Fruit fly (Drosophila melanogaster) whole organism, embryonic: ENCODE results near the gene CG12123.

Experiments used
- B-H2 ChIP-seq: fragments of 200-800 bp; sonication (Bioruptor generic); optimal IDR thresholded peaks from 2 replicates; lab custom pipeline; 2018; ENCODE audit warnings: missing biosample characterization, mild to moderate bottlenecking, missing genetic modification characterization
- CG10321 ChIP-seq: fragments of 200-800 bp; sonication (Bioruptor generic); IDR thresholded peaks from 2 replicates; pipeline ENCODE4 v1.3.6; 2022; ENCODE audit warnings: missing biosample characterization, missing genetic modification characterization
- CG10959 ChIP-seq: fragments of 200-800 bp; sonication (Bioruptor generic); IDR thresholded peaks from 2 replicates; pipeline ENCODE4 v1.3.6; 2022; ENCODE audit warnings: missing biosample characterization, missing genetic modification characterization
- CG11560 ChIP-seq: fragments of 200-800 bp; sonication (Bioruptor generic); IDR thresholded peaks from 3 replicates; pipeline ENCODE4 v1.3.6; 2022; ENCODE audit warnings: missing biosample characterization, missing genetic modification characterization
- CG12299 ChIP-seq: fragments of 200-800 bp; sonication (Bioruptor generic); optimal IDR thresholded peaks from 2 replicates; lab custom pipeline; 2018; ENCODE audit warnings: missing biosample characterization, mild to moderate bottlenecking, missing genetic modification characterization
- CG15479 ChIP-seq: fragments of 200-800 bp; sonication (Bioruptor generic); optimal IDR thresholded peaks from 3 replicates; lab custom pipeline; 2019; ENCODE audit warnings: missing biosample characterization, mild to moderate bottlenecking, missing genetic modification characterization, moderate library complexity
- CG16779 ChIP-seq: fragments of 200-800 bp; sonication (Bioruptor generic); IDR thresholded peaks from 2 replicates; pipeline ENCODE4 v1.3.6; 2022; ENCODE audit warnings: missing biosample characterization, missing genetic modification characterization
- CG17328 ChIP-seq: fragments of 200-800 bp; sonication (Bioruptor generic); IDR thresholded peaks from 2 replicates; pipeline ENCODE4 v1.3.6; 2022; ENCODE audit warnings: missing biosample characterization, missing genetic modification characterization
- CG17568 ChIP-seq: fragments of 200-800 bp; sonication (Bioruptor generic); optimal IDR thresholded peaks from 2 replicates; lab custom pipeline; 2018; ENCODE audit warnings: missing biosample characterization, mild to moderate bottlenecking, missing genetic modification characterization, moderate library complexity
- CG2199 ChIP-seq: fragments of 200-800 bp; sonication (Bioruptor generic); IDR thresholded peaks from 3 replicates; pipeline ENCODE4 v1.3.6; 2022; ENCODE audit warnings: missing biosample characterization, missing genetic modification characterization
- CG30020 ChIP-seq: fragments of 200-800 bp; optimal IDR thresholded peaks from 2 replicates; lab custom pipeline; 2019; ENCODE audit warnings: missing biosample characterization, mild to moderate bottlenecking, missing genetic modification characterization, moderate library complexity
- CG3281 ChIP-seq: fragments of 200-800 bp; sonication (Bioruptor generic); optimal IDR thresholded peaks from 3 replicates; lab custom pipeline; 2017; ENCODE audit warnings: missing biosample characterization, mild to moderate bottlenecking, missing genetic modification characterization
- CG4328 ChIP-seq: fragments of 200-800 bp; sonication (Bioruptor generic); optimal IDR thresholded peaks from 3 replicates; lab custom pipeline; 2017; ENCODE audit warnings: missing biosample characterization, missing genetic modification reagents, missing genetic modification characterization
- CG5953 ChIP-seq: fragments of 200-800 bp; sonication (Bioruptor generic); IDR thresholded peaks from 2 replicates; pipeline ENCODE4 v1.3.6; 2022; ENCODE audit warnings: missing biosample characterization, missing genetic modification characterization
- CG6813 ChIP-seq: fragments of 200-800 bp; sonication (Bioruptor generic); optimal IDR thresholded peaks from 2 replicates; lab custom pipeline; 2017; ENCODE audit warnings: missing biosample characterization, missing genetic modification characterization, mild to moderate bottlenecking, moderate library complexity, missing genetic modification reagents
- CG7271 ChIP-seq: fragments of 200-800 bp; sonication (Bioruptor generic); optimal IDR thresholded peaks from 2 replicates; lab custom pipeline; 2018; ENCODE audit warnings: missing biosample characterization, mild to moderate bottlenecking, missing genetic modification characterization, moderate library complexity
- CG7357 ChIP-seq: fragments of 200-800 bp; sonication (Bioruptor generic); IDR thresholded peaks from 3 replicates; pipeline ENCODE4 v1.3.6; 2022; ENCODE audit warnings: missing biosample characterization, missing genetic modification characterization
- CG8765 ChIP-seq: fragments of 200-800 bp; sonication (Bioruptor generic); IDR thresholded peaks from 2 replicates; pipeline ENCODE4 v1.3.6; 2022; ENCODE audit warnings: missing biosample characterization, missing genetic modification characterization
- CTCF ChIP-seq: fragments of 200-800 bp; sonication (Bioruptor generic); optimal IDR thresholded peaks from 2 replicates; lab custom pipeline; 2017; ENCODE audit warnings: missing biosample characterization, mild to moderate bottlenecking, missing genetic modification characterization, moderate library complexity
- CoRest ChIP-seq: fragments of 200-800 bp; sonication (Bioruptor generic); optimal IDR thresholded peaks from 3 replicates; lab custom pipeline; 2018; ENCODE audit warnings: missing biosample characterization, mild to moderate bottlenecking, missing genetic modification characterization, moderate library complexity
- Dbx ChIP-seq: fragments of 200-800 bp; sonication (Bioruptor generic); IDR thresholded peaks from 3 replicates; pipeline ENCODE4 v1.3.6; 2022; ENCODE audit warnings: missing biosample characterization, missing genetic modification characterization
- Hr39 ChIP-seq: fragments of >200 bp; optimal IDR thresholded peaks from 2 replicates; lab custom pipeline; 2017
- Med ChIP-seq: fragments of 200-800 bp; sonication (Bioruptor generic); peaks from one replicate; lab custom pipeline; 2016; ENCODE audit warnings: missing biosample characterization, missing genetic modification characterization, mild to moderate bottlenecking, inconsistent platforms, moderate library complexity
- Oaz ChIP-seq: fragments of 200-800 bp; sonication (Bioruptor generic); IDR thresholded peaks from 2 replicates; pipeline ENCODE4 v1.3.6; 2022; ENCODE audit warnings: missing biosample characterization, missing genetic modification characterization
- Oli ChIP-seq: fragments of 200-800 bp; sonication (Bioruptor generic); optimal IDR thresholded peaks from 2 replicates; lab custom pipeline; 2018; ENCODE audit warnings: missing biosample characterization, mild to moderate bottlenecking, missing genetic modification characterization, moderate library complexity
- Rfx ChIP-seq: fragments of 200-800 bp; sonication (Bioruptor generic); IDR thresholded peaks from 2 replicates; pipeline ENCODE4 v1.3.6; 2022; ENCODE audit warnings: missing biosample characterization, missing genetic modification characterization
- Side ChIP-seq: fragments of 200-800 bp; sonication (Bioruptor generic); optimal IDR thresholded peaks from 2 replicates; lab custom pipeline; 2016; ENCODE audit warnings: missing biosample characterization, missing genetic modification characterization
- Spps ChIP-seq: fragments of 200-800 bp; sonication (Bioruptor generic); optimal IDR thresholded peaks from 2 replicates; lab custom pipeline; 2018; ENCODE audit warnings: missing biosample characterization, mild to moderate bottlenecking, missing genetic modification characterization
- Tbp ChIP-seq: fragments of >200 bp; optimal IDR thresholded peaks from 2 replicates; lab custom pipeline; 2018; ENCODE audit warnings: missing biosample characterization, missing genetic modification characterization
- Xrp1 ChIP-seq: fragments of 200-800 bp; sonication (Bioruptor generic); IDR thresholded peaks from 2 replicates; pipeline ENCODE4 v1.3.6; 2022; ENCODE audit warnings: missing biosample characterization, missing genetic modification characterization
- ara ChIP-seq: fragments of 200-800 bp; sonication (Bioruptor generic); IDR thresholded peaks from 2 replicates; pipeline ENCODE4 v1.3.6; 2022; ENCODE audit warnings: missing biosample characterization, missing genetic modification characterization
- cas ChIP-seq: fragments of 200-800 bp; sonication (Bioruptor generic); IDR thresholded peaks from 2 replicates; pipeline ENCODE4 v1.3.6; 2022; ENCODE audit warnings: missing biosample characterization, missing genetic modification characterization
- chm ChIP-seq: fragments of 200-800 bp; sonication (Bioruptor generic); IDR thresholded peaks from 2 replicates; pipeline ENCODE4 v1.3.6; 2022; ENCODE audit warnings: missing biosample characterization, missing genetic modification characterization
- ci ChIP-seq: fragments of 200-800 bp; sonication (Bioruptor generic); IDR thresholded peaks from 3 replicates; pipeline ENCODE4 v1.3.6; 2022; ENCODE audit warnings: missing biosample characterization, missing genetic modification characterization
- corto ChIP-seq: fragments of 200-800 bp; sonication (Bioruptor generic); optimal IDR thresholded peaks from 2 replicates; lab custom pipeline; 2016; ENCODE audit warnings: missing biosample characterization, mild to moderate bottlenecking, missing genetic modification characterization, moderate library complexity
- crc ChIP-seq: fragments of 200-800 bp; sonication (Bioruptor generic); optimal IDR thresholded peaks from 2 replicates; lab custom pipeline; 2016; ENCODE audit warnings: missing biosample characterization, missing genetic modification characterization
- dysf ChIP-seq: fragments of 200-800 bp; sonication (Bioruptor generic); IDR thresholded peaks from 3 replicates; pipeline ENCODE4 v1.3.6; 2022; ENCODE audit warnings: missing biosample characterization, missing genetic modification characterization
- inv ChIP-seq: fragments of 200-800 bp; sonication (Bioruptor generic); IDR thresholded peaks from 2 replicates; pipeline ENCODE4 v1.3.6; 2022; ENCODE audit warnings: missing biosample characterization, missing genetic modification characterization; ENCODE audit not compliant: partially characterized antibody
- kah ChIP-seq: fragments of 200-800 bp; sonication (Bioruptor generic); optimal IDR thresholded peaks from 2 replicates; lab custom pipeline; 2018; ENCODE audit warnings: missing biosample characterization, mild to moderate bottlenecking, missing genetic modification characterization
- lilli ChIP-seq: fragments of 200-800 bp; sonication (Bioruptor generic); optimal IDR thresholded peaks from 3 replicates; lab custom pipeline; 2016; ENCODE audit warnings: missing biosample characterization, missing genetic modification characterization
- org-1 ChIP-seq: fragments of 200-800 bp; sonication (Bioruptor generic); optimal IDR thresholded peaks from 2 replicates; lab custom pipeline; 2017; ENCODE audit warnings: missing biosample characterization, missing genetic modification characterization
- pita ChIP-seq: fragments of 200-800 bp; sonication (Bioruptor generic); optimal IDR thresholded peaks from 2 replicates; lab custom pipeline; 2017; ENCODE audit warnings: missing biosample characterization, mild to moderate bottlenecking, missing genetic modification characterization
- pzg ChIP-seq: fragments of 200-800 bp; sonication (Bioruptor generic); optimal IDR thresholded peaks from 3 replicates; lab custom pipeline; 2018; ENCODE audit warnings: missing biosample characterization, mild to moderate bottlenecking, missing genetic modification characterization, moderate library complexity
- schlank ChIP-seq: fragments of 200-800 bp; sonication (Bioruptor generic); optimal IDR thresholded peaks from 2 replicates; lab custom pipeline; 2018; ENCODE audit warnings: missing biosample characterization, mild to moderate bottlenecking, missing genetic modification characterization
- sens ChIP-seq: fragments of 200-800 bp; sonication (Bioruptor generic); peaks from one replicate; lab custom pipeline; 2016; ENCODE audit warnings: missing biosample characterization, missing genetic modification characterization
- sna ChIP-seq: fragments of 200-800 bp; sonication (Bioruptor generic); IDR thresholded peaks from 2 replicates; pipeline ENCODE4 v1.3.6; 2022; ENCODE audit warnings: missing biosample characterization, missing genetic modification characterization; ENCODE audit not compliant: partially characterized antibody
- unc-4 ChIP-seq: fragments of 200-800 bp; sonication (Bioruptor generic); IDR thresholded peaks from 2 replicates; pipeline ENCODE4 v1.3.6; 2022; ENCODE audit warnings: missing biosample characterization, missing genetic modification characterization; ENCODE audit not compliant: partially characterized antibody
- vvl ChIP-seq: fragments of 200-800 bp; sonication (Bioruptor generic); IDR thresholded peaks from 2 replicates; pipeline ENCODE4 v1.3.6; 2022; ENCODE audit warnings: missing biosample characterization, missing genetic modification characterization
- wek ChIP-seq: fragments of 200-800 bp; sonication (Bioruptor generic); optimal IDR thresholded peaks from 3 replicates; lab custom pipeline; 2018; ENCODE audit warnings: missing biosample characterization, mild to moderate bottlenecking, missing genetic modification characterization, moderate library complexity
- zf30C ChIP-seq: fragments of 200-800 bp; sonication (Bioruptor generic); optimal IDR thresholded peaks from 3 replicates; lab custom pipeline; 2018; ENCODE audit warnings: missing biosample characterization, mild to moderate bottlenecking, missing genetic modification characterization

Gene CG12123

dm6 chrX:8410349-8411240 lies 31.6 kb downstream of the CG12123 start (continued):
- TF ChIP-seq Rfx (GFP tag; lab: Robert Waterston, UW) (peak; percentile 56), Dbx (GFP tag; lab: Robert Waterston, UW) (peak; percentile 63; the same call in 1 of the 3 replicates), vvl (GFP tag; lab: Robert Waterston, UW) (peak; percentile 22), ci (GFP tag; lab: Robert Waterston, UW) (peak; percentile 84), Med (GFP tag; lab: Kevin White, UChicago) (peak; percentile 47), CG2199 (GFP tag; lab: Robert Waterston, UW) (0 out of 3 replicates have a peak, but pooled peaks have one; percentile 7), CG10321 (peak; percentile 95), unc-4 (GFP tag; lab: Robert Waterston, UW) (no peak), CG30020 (no peak), CG16779 (GFP tag; lab: Robert Waterston, UW) (0 out of 2 replicates have a peak, but pooled peaks have one; percentile 9), CG3281 (GFP tag; lab: Kevin White, UChicago) (no peak), CG7357 (GFP tag; lab: Robert Waterston, UW) (no peak), inv (GFP tag; lab: Robert Waterston, UW) (no peak), org-1 (GFP tag; lab: Kevin White, UChicago) (no peak), dysf (GFP tag; lab: Robert Waterston, UW) (peak; percentile 39; the same call in 1 of the 3 replicates), wek (no peak), Hr39 (no peak), kah (GFP tag; lab: Kevin White, UChicago) (no peak), CG5953 (GFP tag; lab: Robert Waterston, UW) (no peak), Oli (tag; lab: Kevin White, UChicago) (no peak), sna (GFP tag; lab: Robert Waterston, UW) (no peak), chm (GFP tag; lab: Robert Waterston, UW) (peak; percentile 92), Tbp (GFP tag; lab: Kevin White, UChicago) (no peak), CG6813 (GFP tag; lab: Kevin White, UChicago) (peak; percentile 33), Xrp1 (peak; percentile 6; the same call in 1 of the 2 replicates), CG8765 (GFP tag; lab: Robert Waterston, UW) (peak; percentile 100), CG11560 (tag; lab: Robert Waterston, UW) (no peak), Oaz (GFP tag; lab: Robert Waterston, UW) (peak; percentile 30; the same call in 1 of the 2 replicates), crc (GFP tag; lab: Kevin White, UChicago) (no peak)

- TF ChIP-seq ara = no peak
- TF ChIP-seq CG16779 (GFP tag; lab: Robert Waterston, UW) = peak; percentile 80; the same call in 1 of the 2 replicates
- peak; percentile 99 for TF ChIP-seq CG15479 (GFP tag; lab: Kevin White, UChicago)
- peak; percentile 43 for TF ChIP-seq CG17568 (GFP tag; lab: Kevin White, UChicago)
- TF ChIP-seq B-H2 = peak; percentile 98
- TF ChIP-seq sens (GFP tag; lab: Kevin White, UChicago) = peak; percentile 66
- TF ChIP-seq cas (GFP tag; lab: Robert Waterston, UW) = peak; percentile 91
- TF ChIP-seq CTCF (GFP tag; lab: Kevin White, UChicago) = peak; percentile 44
- TF ChIP-seq zf30C (GFP tag; lab: Kevin White, UChicago) = peak; percentile 50
- TF ChIP-seq CoRest (tag; lab: Kevin White, UChicago) = no peak
- TF ChIP-seq CG10959 = peak; percentile 45; the same call in 1 of the 2 replicates
- TF ChIP-seq lilli (GFP tag; lab: Kevin White, UChicago) = peak; percentile 4
- TF ChIP-seq chm (GFP tag; lab: Robert Waterston, UW) = peak; percentile 97
- TF ChIP-seq Spps (tag; lab: Kevin White, UChicago) = no peak
- TF ChIP-seq schlank (tag; lab: Kevin White, UChicago) = peak; percentile 78
- TF ChIP-seq CG12299 (tag; lab: Kevin White, UChicago) = peak; percentile 68
- TF ChIP-seq CG3281 (GFP tag; lab: Kevin White, UChicago) = peak; percentile 83
- peak; percentile 83 for TF ChIP-seq CG4328 (GFP tag; lab: Kevin White, UChicago)
- TF ChIP-seq pita = no peak
- TF ChIP-seq CG7271 = peak; percentile 19
- TF ChIP-seq CG17328 (GFP tag; lab: Robert Waterston, UW) = peak; percentile 63; the same call in 1 of the 2 replicates
- peak; percentile 15 for TF ChIP-seq pzg (GFP tag; lab: Kevin White, UChicago)
- TF ChIP-seq corto = peak; percentile 78
- peak; percentile 37 for TF ChIP-seq Side (GFP tag; lab: Kevin White, UChicago)
Measured at dm6 chrX:8409793-8410192, 32.4 kb downstream of the CG12123 start.
